Fruit fly (Drosophila melanogaster) whole organism, adult: Measurements from ENCODE around the gene Pde1c.

Experiments used
- CG11617 ChIP-seq: fragments of 200-800 bp; sonication (Bioruptor generic); optimal IDR thresholded peaks from 2 replicates; lab custom pipeline; 2017; ENCODE audit warnings: mild to moderate bottlenecking, missing biosample characterization, missing genetic modification reagents, missing genetic modification characterization
- CG12768 ChIP-seq: fragments of 200-800 bp; sonication (Bioruptor generic); optimal IDR thresholded peaks from 2 replicates; lab custom pipeline; 2017; ENCODE audit warnings: missing biosample characterization, missing genetic modification characterization, mild to moderate bottlenecking, moderate library complexity, missing genetic modification reagents
- CG14711 ChIP-seq: fragments of 200-800 bp; sonication (Bioruptor generic); optimal IDR thresholded peaks from 2 replicates; lab custom pipeline; 2018; ENCODE audit warnings: missing biosample characterization, mild to moderate bottlenecking, missing genetic modification characterization, moderate library complexity
- CG1620 ChIP-seq: fragments of 200-800 bp; sonication (Bioruptor generic); optimal IDR thresholded peaks from 2 replicates; lab custom pipeline; 2016; ENCODE audit warnings: missing biosample characterization, missing genetic modification characterization
- CG33017 ChIP-seq: fragments of 200-800 bp; sonication (Bioruptor generic); optimal IDR thresholded peaks from 2 replicates; lab custom pipeline; 2018; ENCODE audit warnings: missing biosample characterization, mild to moderate bottlenecking, missing genetic modification characterization, moderate library complexity
- CG5204 ChIP-seq: fragments of 200-800 bp; sonication (Bioruptor generic); optimal IDR thresholded peaks from 2 replicates; lab custom pipeline; 2016; ENCODE audit warnings: missing biosample characterization, missing genetic modification characterization
- CG7045 ChIP-seq: fragments of 200-800 bp; sonication (Bioruptor generic); optimal IDR thresholded peaks from 2 replicates; lab custom pipeline; 2017; ENCODE audit warnings: missing biosample characterization, mild to moderate bottlenecking, missing genetic modification characterization
- CG7101 ChIP-seq: fragments of 200-800 bp; sonication (Bioruptor generic); optimal IDR thresholded peaks from 2 replicates; lab custom pipeline; 2018; ENCODE audit warnings: missing biosample characterization, mild to moderate bottlenecking, missing genetic modification characterization, moderate library complexity
- Clk ChIP-seq: fragments of 200-800 bp; sonication (Bioruptor generic); optimal IDR thresholded peaks from 2 replicates; lab custom pipeline; 2017; ENCODE audit warnings: missing biosample characterization, missing genetic modification characterization
- Crg-1 ChIP-seq: fragments of 200-800 bp; sonication (Bioruptor generic); optimal IDR thresholded peaks from 2 replicates; lab custom pipeline; 2016; ENCODE audit warnings: missing biosample characterization, missing genetic modification characterization
- Hr96 ChIP-seq: fragments of 200-800 bp; sonication (Bioruptor generic); optimal IDR thresholded peaks from 2 replicates; lab custom pipeline; 2016; ENCODE audit warnings: missing biosample characterization, missing genetic modification characterization
- Mnt ChIP-seq: fragments of 200-800 bp; sonication (Bioruptor generic); optimal IDR thresholded peaks from 2 replicates; lab custom pipeline; 2016; ENCODE audit warnings: missing biosample characterization, mild to moderate bottlenecking, missing genetic modification characterization
- bab1 ChIP-seq: fragments of 200-800 bp; sonication (Bioruptor generic); optimal IDR thresholded peaks from 3 replicates; lab custom pipeline; 2019; ENCODE audit warnings: missing biosample characterization, mild to moderate bottlenecking, missing genetic modification characterization, moderate library complexity
- cic ChIP-seq: fragments of 200-800 bp; sonication (Bioruptor generic); optimal IDR thresholded peaks from 2 replicates; lab custom pipeline; 2017; ENCODE audit warnings: missing biosample characterization, mild to moderate bottlenecking, missing genetic modification characterization, moderate library complexity
- cnc ChIP-seq, 2 experiments: fragments of >200 bp; optimal IDR thresholded peaks; 2 replicates each; lab custom pipeline; 2017
- kay ChIP-seq: fragments of 200-800 bp; sonication (Bioruptor generic); peaks from one replicate; lab custom pipeline; 2016; ENCODE audit warnings: missing biosample characterization, missing genetic modification characterization, borderline replicate concordance
- ovo ChIP-seq: fragments of 200-800 bp; sonication (Bioruptor generic); optimal IDR thresholded peaks from 2 replicates; lab custom pipeline; 2016; ENCODE audit warnings: missing biosample characterization, missing genetic modification characterization
- pad ChIP-seq: fragments of 200-800 bp; sonication (Bioruptor generic); optimal IDR thresholded peaks from 3 replicates; lab custom pipeline; 2017; ENCODE audit warnings: missing biosample characterization, missing genetic modification characterization, mild to moderate bottlenecking, moderate library complexity, missing genetic modification reagents
- tj ChIP-seq: fragments of 200-800 bp; sonication (Bioruptor generic); optimal IDR thresholded peaks from 3 replicates; lab custom pipeline; 2017; ENCODE audit warnings: missing biosample characterization, mild to moderate bottlenecking, missing genetic modification characterization, moderate library complexity
- toe ChIP-seq: fragments of 200-800 bp; sonication (Bioruptor generic); optimal IDR thresholded peaks from 2 replicates; lab custom pipeline; 2016; ENCODE audit warnings: missing biosample characterization, missing genetic modification characterization

The Pde1c gene

dm6 chr2L:11842291-11843187, 85.8 kb downstream of the Pde1c start, which contains the start of the genes CG44008, CG14933, CG46426 and CG42486:
CG44008 (minus strand) TSS chr2L:11842445.
CG14933 (plus strand) TSS chr2L:11842828.
CG46426 (plus strand) TSS chr2L:11842828.
CG42486 (plus strand) TSS chr2L:11843137.
- TF ChIP-seq cic = peak; percentile 74
- TF ChIP-seq CG33017 = no peak
- TF ChIP-seq CG7045 (GFP tag; lab: Kevin White, UChicago) = no peak
- TF ChIP-seq Clk = no peak
- no peak for TF ChIP-seq ovo (GFP tag; lab: Kevin White, UChicago)
- TF ChIP-seq Hr96 (GFP tag; lab: Kevin White, UChicago) = no peak
- no peak for TF ChIP-seq CG5204 (GFP tag; lab: Kevin White, UChicago)
- TF ChIP-seq bab1 (GFP tag; lab: Kevin White, UChicago) = no peak
- no peak for TF ChIP-seq CG1620 (GFP tag; lab: Kevin White, UChicago)
- no peak for TF ChIP-seq CG7101 (tag; lab: Kevin White, UChicago)
- TF ChIP-seq tj = peak; percentile 2
- TF ChIP-seq Mnt (GFP tag; lab: Kevin White, UChicago) = no peak
- no peak for TF ChIP-seq toe (GFP tag; lab: Kevin White, UChicago)
- TF ChIP-seq CG14711 (tag; lab: Kevin White, UChicago) = no peak
- no peak for TF ChIP-seq CG11617
- peak; percentile 98 for TF ChIP-seq kay
- no peak for TF ChIP-seq cnc (optimal IDR thresholded peaks at IDR 0.05; lab: Kevin White, UChicago)
- no peak for TF ChIP-seq Crg-1
- TF ChIP-seq pad (GFP tag; lab: Kevin White, UChicago) = no peak

DNA sequence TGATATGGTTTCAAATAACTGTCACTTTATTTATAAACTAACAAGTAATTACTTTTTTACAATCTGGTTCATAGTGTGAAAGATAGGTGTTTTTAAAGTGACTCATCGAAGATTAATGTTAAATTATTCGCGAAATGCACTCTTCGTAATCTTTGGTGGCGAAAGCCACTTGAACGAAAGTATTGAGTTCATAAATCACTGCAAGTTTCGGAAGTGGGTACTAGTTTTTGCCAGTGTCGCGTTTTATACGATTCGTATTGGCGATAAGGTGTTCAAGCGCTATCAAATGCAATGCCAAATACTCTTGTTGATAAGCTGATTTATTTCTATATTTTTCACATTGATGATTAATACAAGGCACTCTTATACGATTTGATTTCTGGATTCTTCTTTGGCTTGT, 86.8 kb downstream of the Pde1c start:
- TF ChIP-seq Hr96 (GFP tag; lab: Kevin White, UChicago) = peak; percentile 4
- peak; percentile 95 for TF ChIP-seq kay
- TF ChIP-seq CG7045 (GFP tag; lab: Kevin White, UChicago) = peak; percentile 6
- no peak for TF ChIP-seq Clk
- TF ChIP-seq CG12768 = peak; percentile 32
- TF ChIP-seq CG5204 (GFP tag; lab: Kevin White, UChicago) = peak; percentile 32
- TF ChIP-seq Mnt (GFP tag; lab: Kevin White, UChicago) = no peak
- TF ChIP-seq CG33017 = peak; percentile 45

DNA sequence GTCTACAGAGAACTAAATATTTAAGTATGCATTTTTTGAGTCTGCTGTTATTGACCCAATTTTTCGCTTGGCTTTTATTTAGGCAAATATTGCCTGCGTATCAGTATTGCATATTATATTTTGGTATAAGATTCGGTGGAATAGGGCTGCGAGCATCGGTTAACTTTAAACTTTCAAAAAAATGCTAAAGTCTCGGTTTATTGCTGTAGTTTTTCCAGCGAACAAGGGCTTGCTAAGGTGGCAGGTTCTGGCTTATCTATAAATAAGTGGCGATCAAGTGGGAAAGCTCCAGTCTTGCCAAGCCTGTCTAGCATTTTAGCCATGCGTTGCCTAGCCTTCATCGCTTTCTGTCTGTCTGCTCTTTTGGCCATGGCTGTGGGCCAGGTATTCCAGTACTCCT, 88.0 kb downstream of the Pde1c start, which contains the start of gene CG31704:
Gene CG31704 (plus strand): TSS at position 301 of the 400 bp plus-strand sequence.
- TF ChIP-seq CG12768 = no peak
- no peak for TF ChIP-seq CG7045 (GFP tag; lab: Kevin White, UChicago)
- TF ChIP-seq toe (GFP tag; lab: Kevin White, UChicago) = no peak
- TF ChIP-seq CG1620 (GFP tag; lab: Kevin White, UChicago) = no peak

- no peak for TF ChIP-seq CG7101 (tag; lab: Kevin White, UChicago)
- TF ChIP-seq CG5204 (GFP tag; lab: Kevin White, UChicago) = no peak
- TF ChIP-seq CG12768 = no peak
These were observed 88.8 kb downstream of the Pde1c start, which contains the start of gene Sfp33A3 for dm6 chr2L:11839612-11840011. Sfp33A3 (plus strand) TSS chr2L:11839912.

dm6 chr2L:11837413-11837812, 91.0 kb downstream of the Pde1c start, which contains the start of gene Sfp33A2:
Sfp33A2 (plus strand) TSS chr2L:11837713.
- TF ChIP-seq CG14711 (tag; lab: Kevin White, UChicago) (no peak), ovo (GFP tag; lab: Kevin White, UChicago) (no peak), Mnt (GFP tag; lab: Kevin White, UChicago) (no peak), toe (GFP tag; lab: Kevin White, UChicago) (no peak), pad (GFP tag; lab: Kevin White, UChicago) (no peak), CG33017 (no peak), CG5204 (GFP tag; lab: Kevin White, UChicago) (no peak), Clk (no peak), kay (no peak), cnc (optimal IDR thresholded peaks at IDR 0.05; lab: Kevin White, UChicago) (no peak), CG12768 (no peak)

DNA sequence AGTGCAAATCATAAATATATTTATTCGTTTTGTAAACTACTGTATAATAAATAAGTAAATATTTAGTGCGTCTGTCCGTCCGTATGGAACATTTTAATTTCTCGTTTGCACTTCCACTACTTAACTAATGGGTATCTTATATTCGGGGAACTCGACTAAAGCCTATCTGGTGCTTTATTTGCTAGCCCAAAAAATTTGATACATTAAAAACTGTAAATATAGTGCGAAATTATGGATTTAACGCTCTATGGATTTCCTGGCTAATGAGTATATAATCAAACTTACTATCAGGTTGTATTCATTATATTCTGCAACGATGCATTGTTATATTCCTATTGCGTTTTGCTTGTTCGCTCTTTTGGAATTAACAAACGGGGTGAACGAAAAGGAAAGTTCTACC, 91.4 kb downstream of the Pde1c start, which contains the start of gene Sfp33A4:
Gene Sfp33A4 (plus strand): TSS at position 301 of the 400 bp plus-strand sequence.
- no peak for TF ChIP-seq CG12768
- TF ChIP-seq kay = no peak
- TF ChIP-seq CG7101 (tag; lab: Kevin White, UChicago) = no peak
- TF ChIP-seq cnc (optimal IDR thresholded peaks at IDR 0.05; lab: Kevin White, UChicago) = no peak
- TF ChIP-seq Crg-1 = no peak
- TF ChIP-seq Mnt (GFP tag; lab: Kevin White, UChicago) = no peak
- TF ChIP-seq pad (GFP tag; lab: Kevin White, UChicago) = no peak
- TF ChIP-seq CG7045 (GFP tag; lab: Kevin White, UChicago) = no peak
- no peak for TF ChIP-seq CG1620 (GFP tag; lab: Kevin White, UChicago)
- no peak for TF ChIP-seq tj
- TF ChIP-seq CG5204 (GFP tag; lab: Kevin White, UChicago) = no peak
- no peak for TF ChIP-seq ovo (GFP tag; lab: Kevin White, UChicago)

DNA sequence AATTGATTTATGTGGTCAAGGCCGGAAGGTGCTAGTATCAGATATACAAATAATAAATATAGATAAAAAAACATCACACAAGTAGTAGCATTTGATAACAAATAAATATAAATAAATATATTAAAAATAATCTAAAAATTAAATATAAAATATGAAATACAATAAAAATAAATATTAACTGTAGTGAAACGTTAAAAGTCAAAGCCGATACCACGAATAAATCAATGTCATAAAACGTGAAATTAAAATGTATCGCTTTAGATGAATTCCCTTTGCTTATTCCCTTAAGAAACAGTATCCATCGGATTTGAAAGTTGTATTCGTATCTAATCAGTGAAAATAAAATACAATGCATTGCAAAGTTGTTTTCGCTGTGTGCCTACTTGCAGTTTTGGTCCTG, 94.1 kb downstream of the Pde1c start, which contains the start of gene CG45012:
Gene CG45012 (plus strand): TSS at position 301 of the 400 bp plus-strand sequence.
- no peak for TF ChIP-seq cnc (optimal IDR thresholded peaks at IDR 0.05; lab: Kevin White, UChicago)
- no peak for TF ChIP-seq Clk
- no peak for TF ChIP-seq Mnt (GFP tag; lab: Kevin White, UChicago)
- TF ChIP-seq CG5204 (GFP tag; lab: Kevin White, UChicago) = no peak
- no peak for TF ChIP-seq CG14711 (tag; lab: Kevin White, UChicago)
- no peak for TF ChIP-seq pad (GFP tag; lab: Kevin White, UChicago)
- no peak for TF ChIP-seq cic
- no peak for TF ChIP-seq bab1 (GFP tag; lab: Kevin White, UChicago)
- TF ChIP-seq ovo (GFP tag; lab: Kevin White, UChicago) = no peak
- no peak for TF ChIP-seq kay
- TF ChIP-seq Crg-1 = no peak
- TF ChIP-seq CG1620 (GFP tag; lab: Kevin White, UChicago) = no peak
